Worm (Caenorhabditis elegans) whole organism, late embryonic: ENCODE measurements around the gene nlp-52.

Source experiments
- K09A11.1 ChIP-seq: sonication (generic microtip); optimal IDR thresholded peaks from 2 replicates; lab custom pipeline; 2017; ENCODE audit warnings: antibody characterized with exemption, mild to moderate bottlenecking, missing genetic modification characterization, missing compliant biosample characterization; ENCODE audit not compliant: insufficient read depth
- eyg-1 ChIP-seq: sonication (generic microtip); optimal IDR thresholded peaks from 2 replicates; lab custom pipeline; 2016; ENCODE audit warnings: missing genotype, missing genetic modification characterization, missing compliant biosample characterization
- hlh-30 ChIP-seq: sonication (generic microtip); optimal IDR thresholded peaks from 2 replicates; lab custom pipeline; 2017; ENCODE audit warnings: antibody characterized with exemption, missing genetic modification characterization, missing compliant biosample characterization; ENCODE audit not compliant: insufficient read depth
- pat-9 ChIP-seq: fragments of 200-800 bp; sonication (Bioruptor generic); optimal IDR thresholded peaks from 2 replicates; lab custom pipeline; 2018; ENCODE audit warnings: mild to moderate bottlenecking, missing genetic modification characterization, moderate library complexity, missing compliant biosample characterization
- pha-4 ChIP-seq: fragments of 150-350 bp; optimal IDR thresholded peaks from 2 replicates; lab custom pipeline; 2018; ENCODE audit warnings: missing biosample characterization, missing genetic modification reagents, missing genetic modification characterization
- rnt-1 ChIP-seq: sonication (generic microtip); optimal IDR thresholded peaks from 2 replicates; lab custom pipeline; 2016; ENCODE audit warnings: missing genetic modification characterization, missing compliant biosample characterization
- tbx-2 ChIP-seq: sonication (generic microtip); optimal IDR thresholded peaks from 2 replicates; lab custom pipeline; 2016; ENCODE audit warnings: missing genetic modification characterization, missing compliant biosample characterization

ce11 chrIII:740382-740781, 21.2 kb upstream of the nlp-52 start, which contains the start of gene idpp-1:
- TF ChIP-seq hlh-30 (tag; lab: Kevin White, UChicago) = no peak
- TF ChIP-seq pat-9 (tag; lab: Kevin White, UChicago) = no peak
- TF ChIP-seq rnt-1 (tag; lab: Kevin White, UChicago) = no peak
- TF ChIP-seq pha-4 (tag; lab: Kevin White, UChicago) = no peak
- TF ChIP-seq tbx-2 = no peak
- no peak for TF ChIP-seq eyg-1 (tag; lab: Kevin White, UChicago)
- no peak for TF ChIP-seq K09A11.1 (tag; lab: Kevin White, UChicago)
